Fruit fly (Drosophila melanogaster): Measurements from ENCODE around the gene CG1722.

- TF ChIP-seq usp (GFP tag; optimal IDR thresholded peaks at IDR 0.05) = no peak
- TF ChIP-seq pan (optimal IDR thresholded peaks at IDR 0.05) = no peak
- TF ChIP-seq CG8478 (optimal IDR thresholded peaks at IDR 0.05) = no peak
- no peak for TF ChIP-seq psq (optimal IDR thresholded peaks at IDR 0.05)
- no peak for TF ChIP-seq EcR (GFP tag; optimal IDR thresholded peaks at IDR 0.05)
Measured at dm6 chrX:21280629-21281028, 29.7 kb upstream of the CG1722 start.

All from whole organism.